Worm (Caenorhabditis elegans) whole organism, L3 larva: ENCODE results near the gene nfi-1.

Source experiments
- aly-2 ChIP-seq: fragments of 150-350 bp; optimal IDR thresholded peaks from 2 replicates; lab custom pipeline; 2014; ENCODE audit warnings: missing biosample characterization, missing genetic modification characterization
- ama-1 ChIP-seq: fragments of 150-350 bp; optimal IDR thresholded peaks from 2 replicates; lab custom pipeline; 2018
- ceh-9 ChIP-seq: sonication (generic microtip); optimal IDR thresholded peaks from 2 replicates; lab custom pipeline; 2018; ENCODE audit warnings: missing biosample characterization, missing genetic modification characterization
- elt-1 ChIP-seq: fragments of 150-350 bp; optimal IDR thresholded peaks from 2 replicates; lab custom pipeline; 2014; ENCODE audit warnings: missing biosample characterization, missing genetic modification characterization
- hmg-11 ChIP-seq: sonication (generic microtip); optimal IDR thresholded peaks from 2 replicates; lab custom pipeline; 2016; ENCODE audit warnings: missing genetic modification characterization, missing compliant biosample characterization
- lin-39 ChIP-seq: fragments of 150-350 bp; optimal IDR thresholded peaks from 2 replicates; lab custom pipeline; 2018; ENCODE audit warnings: missing biosample characterization, missing genetic modification reagents, missing genetic modification characterization
- lsy-12 ChIP-seq: sonication (generic microtip); optimal IDR thresholded peaks from 2 replicates; lab custom pipeline; 2016; ENCODE audit warnings: mild to moderate bottlenecking, missing genetic modification characterization, missing compliant biosample characterization
- nhr-23 ChIP-seq: fragments of 150-350 bp; optimal IDR thresholded peaks from 2 replicates; lab custom pipeline; 2014; ENCODE audit warnings: missing biosample characterization, missing genetic modification reagents, missing genetic modification characterization
- nhr-237 ChIP-seq: fragments of 150-350 bp; optimal IDR thresholded peaks from 2 replicates; lab custom pipeline; 2014; ENCODE audit warnings: missing biosample characterization, missing genetic modification characterization
- zag-1 ChIP-seq: fragments of 150-350 bp; optimal IDR thresholded peaks from 2 replicates; lab custom pipeline; 2014; ENCODE audit warnings: missing biosample characterization, missing genetic modification characterization

DNA sequence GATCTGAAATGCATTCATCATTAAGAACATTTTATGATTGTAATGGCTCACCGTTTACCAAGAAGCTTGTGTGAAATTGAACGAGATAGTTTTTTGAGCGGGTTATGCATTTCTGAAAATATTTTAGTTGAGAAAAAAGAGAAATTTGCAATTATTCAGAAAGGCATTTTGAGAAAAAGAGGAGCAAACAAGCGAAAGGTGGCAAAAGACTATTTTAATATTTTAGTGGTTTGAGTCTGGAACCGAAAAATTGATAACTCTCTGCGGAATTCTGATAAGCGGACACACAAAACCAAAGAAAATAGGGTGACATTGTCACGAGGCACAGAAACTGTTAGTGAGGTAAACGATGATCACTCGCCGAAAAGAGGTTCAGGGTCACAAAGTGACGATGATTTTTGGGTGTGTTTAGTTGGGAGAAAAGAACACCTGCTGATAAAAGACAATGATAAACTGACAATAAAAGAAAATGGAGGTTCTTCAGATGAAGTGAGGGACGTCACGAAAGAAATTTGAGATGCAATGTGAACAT, 16.8 kb downstream of the nfi-1 start:
- TF ChIP-seq hmg-11 (tag; lab: Kevin White, UChicago) (no peak), lsy-12 (tag; lab: Kevin White, UChicago) (no peak), aly-2 (tag; lab: Kevin White, UChicago) (no peak), elt-1 (tag; lab: Kevin White, UChicago) (no peak), ceh-9 (tag; lab: Kevin White, UChicago) (no peak), nhr-23 (no peak), lin-39 (tag; lab: Kevin White, UChicago) (no peak), ama-1 (no peak), zag-1 (no peak), nhr-237 (tag; lab: Kevin White, UChicago) (no peak)
